Worm (Caenorhabditis elegans) whole organism, L4/young adult: ENCODE results near the gene C12D5.3.

ENCODE experiments used
- W03F9.2 ChIP-seq: fragments of 150-350 bp; optimal IDR thresholded peaks from 2 replicates; lab custom pipeline; 2014; ENCODE audit warnings: missing biosample characterization, missing genetic modification characterization
- dao-5 ChIP-seq: sonication (generic microtip); optimal IDR thresholded peaks from 2 replicates; lab custom pipeline; 2016; ENCODE audit warnings: missing genotype, missing genetic modification characterization, moderate library complexity, missing compliant biosample characterization
- him-1 ChIP-seq: sonication (generic microtip); optimal IDR thresholded peaks from 2 replicates; lab custom pipeline; 2016; ENCODE audit warnings: missing genotype, missing genetic modification reagents, missing genetic modification characterization, missing compliant biosample characterization

DNA sequence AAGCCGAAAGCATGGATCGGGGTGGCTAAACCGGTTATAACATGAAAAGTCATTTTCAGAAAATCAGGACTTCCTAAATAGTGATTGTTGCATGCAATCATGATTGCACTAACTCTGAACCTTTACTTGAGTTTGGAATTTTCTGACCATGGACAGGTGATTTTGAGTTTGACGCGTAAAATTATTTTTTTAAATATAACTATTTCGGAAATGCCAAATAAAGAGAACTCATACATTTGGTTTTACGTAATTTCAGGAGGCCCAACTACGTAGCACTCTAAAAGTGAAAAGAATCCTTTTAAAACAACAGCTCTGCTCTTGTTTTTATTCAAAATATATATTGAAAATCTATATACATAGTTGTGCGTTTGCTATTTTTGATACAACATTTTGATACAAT lies 24.2 kb upstream of the C12D5.3 start, which contains the start of gene srh-234:
- TF ChIP-seq him-1 (tag; lab: Kevin White, UChicago) (no peak), W03F9.2 (no peak), dao-5 (no peak)
